In the genomic region with DNA sequence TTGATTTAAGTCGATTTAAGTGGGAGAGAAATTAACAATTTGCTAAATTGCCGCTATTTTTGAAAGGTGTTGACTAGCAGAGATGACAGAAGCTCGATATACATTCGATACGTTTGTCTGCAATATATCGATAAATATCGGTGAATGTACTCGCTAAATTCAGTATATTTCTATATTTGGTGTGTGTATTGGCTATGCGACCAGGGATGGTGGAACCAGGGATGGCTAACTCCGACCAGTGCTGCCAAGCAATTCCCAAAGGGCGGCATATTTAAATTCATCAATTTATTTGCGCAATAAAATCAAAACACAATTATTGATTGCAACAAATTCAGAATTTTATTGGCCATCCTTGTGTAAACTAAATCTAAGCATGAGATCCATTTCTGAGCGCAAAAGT, we compare ENCODE assay signal across 1 fruit fly cellular context.
TF ChIP-seq lines count a peak whose summit lies in the region.

A gene (minus strand): TSS at position 78 of the 400 bp plus-strand sequence.

TF ChIP-seq in whole organism, embryonic, 481 proteins besides CTCF, POLR2A, EP300 and RAD21 (continued from another document and continues in another):
- no peak for TF ChIP-seq B-H1 (GFP tag; IDR thresholded peaks at IDR 0.05; lab: Robert Waterston, UW)
- TF ChIP-seq fu2 (GFP tag; optimal IDR thresholded peaks at IDR 0.05; lab: Kevin White, UChicago) = no peak
- TF ChIP-seq ash1 (GFP tag; optimal IDR thresholded peaks at IDR 0.05; lab: Kevin White, UChicago) = no peak
- TF ChIP-seq abd-A (tag; optimal IDR thresholded peaks at IDR 0.05; lab: Kevin White, UChicago) = no peak
- TF ChIP-seq ftz-f1 (GFP tag; optimal IDR thresholded peaks at IDR 0.05; lab: Kevin White, UChicago) = no peak
- peak; percentile 33 for TF ChIP-seq CrebB (tag; optimal IDR thresholded peaks at IDR 0.05; lab: Kevin White, UChicago)
- no peak for TF ChIP-seq Dad (GFP tag; optimal IDR thresholded peaks at IDR 0.05; lab: Kevin White, UChicago)
- no peak for TF ChIP-seq dysf (GFP tag; IDR thresholded peaks at IDR 0.05; lab: Robert Waterston, UW)
- TF ChIP-seq CG10366 (GFP tag; IDR thresholded peaks at IDR 0.05; lab: Robert Waterston, UW) = no peak
- TF ChIP-seq CG5180 (GFP tag; optimal IDR thresholded peaks at IDR 0.05; lab: Kevin White, UChicago) = no peak
- peak; percentile 11 for TF ChIP-seq lilli (GFP tag; optimal IDR thresholded peaks at IDR 0.05; lab: Kevin White, UChicago)
- no peak for TF ChIP-seq crc (GFP tag; optimal IDR thresholded peaks at IDR 0.05; lab: Kevin White, UChicago)
- TF ChIP-seq lola (GFP tag; optimal IDR thresholded peaks at IDR 0.05; lab: Kevin White, UChicago) = peak in 1 of 3 experiments; percentile 10
- peak; percentile 9 for TF ChIP-seq CG7987 (GFP tag; optimal IDR thresholded peaks at IDR 0.05; lab: Kevin White, UChicago)
- no peak for TF ChIP-seq gcm (GFP tag; optimal IDR thresholded peaks at IDR 0.05; lab: Kevin White, UChicago)
- TF ChIP-seq Myb (GFP tag; optimal IDR thresholded peaks at IDR 0.05; lab: Kevin White, UChicago) = peak; percentile 82
- TF ChIP-seq cato (GFP tag; optimal IDR thresholded peaks at IDR 0.05; lab: Kevin White, UChicago; ENCODE audit: borderline replicate concordance) = no peak
- TF ChIP-seq ac (GFP tag; optimal IDR thresholded peaks at IDR 0.05; lab: Kevin White, UChicago) = no peak
- no peak for TF ChIP-seq ase (GFP tag; IDR thresholded peaks at IDR 0.05; lab: Robert Waterston, UW)
- no peak for TF ChIP-seq CG8290 (GFP tag; optimal IDR thresholded peaks at IDR 0.05; lab: Kevin White, UChicago)
- TF ChIP-seq CG8290 (tag; optimal IDR thresholded peaks at IDR 0.05; lab: Kevin White, UChicago) = peak in 1 of 2 experiments; percentile 92
- no peak for TF ChIP-seq CG17385 (GFP tag; optimal IDR thresholded peaks at IDR 0.05; lab: Kevin White, UChicago)
- peak; percentile 88 for TF ChIP-seq gfzf (GFP tag; optimal IDR thresholded peaks at IDR 0.05; lab: Kevin White, UChicago)
- TF ChIP-seq Sin3A (optimal IDR thresholded peaks at IDR 0.05; lab: Kevin White, UChicago) = peak; percentile 65
- TF ChIP-seq mam (GFP tag; optimal IDR thresholded peaks at IDR 0.05; lab: Kevin White, UChicago) = peak; percentile 19
- TF ChIP-seq CG13296 (GFP tag; optimal IDR thresholded peaks at IDR 0.05; lab: Kevin White, UChicago) = no peak
- TF ChIP-seq bigmax (GFP tag; optimal IDR thresholded peaks at IDR 0.05; lab: Kevin White, UChicago) = no peak
- TF ChIP-seq al (GFP tag; IDR thresholded peaks at IDR 0.05; lab: Robert Waterston, UW) = no peak
- peak; percentile 64 for TF ChIP-seq ERR (GFP tag; optimal IDR thresholded peaks at IDR 0.05; lab: Kevin White, UChicago)
- TF ChIP-seq CG8359 (GFP tag; optimal IDR thresholded peaks at IDR 0.05; lab: Kevin White, UChicago; ENCODE audit: borderline replicate concordance) = no peak
- no peak for TF ChIP-seq Hr51 (GFP tag; optimal IDR thresholded peaks at IDR 0.05; lab: Kevin White, UChicago)
- no peak for TF ChIP-seq Sry-β (GFP tag; optimal IDR thresholded peaks at IDR 0.05; lab: Kevin White, UChicago)
- peak in 1 of 3 experiments; percentile 67 for TF ChIP-seq Stat92E (GFP tag; optimal IDR thresholded peaks at IDR 0.05; lab: Kevin White, UChicago)
- TF ChIP-seq Jarid2 (GFP tag; optimal IDR thresholded peaks at IDR 0.05; lab: Kevin White, UChicago) = no peak
- no peak for TF ChIP-seq gro (GFP tag; optimal IDR thresholded peaks at IDR 0.05; lab: Kevin White, UChicago)
- TF ChIP-seq Adf1 (GFP tag; IDR thresholded peaks at IDR 0.05; lab: Robert Waterston, UW) = no peak
- 0 out of 2 replicates have a peak, but pooled peaks have one; percentile 18 for TF ChIP-seq cas (GFP tag; IDR thresholded peaks at IDR 0.05; lab: Robert Waterston, UW)
- TF ChIP-seq CG5245 (GFP tag; optimal IDR thresholded peaks at IDR 0.05; lab: Kevin White, UChicago) = no peak
- TF ChIP-seq CG43689 (GFP tag; IDR thresholded peaks at IDR 0.05; lab: Robert Waterston, UW) = no peak
- peak; percentile 60 for TF ChIP-seq CG17186 (GFP tag; optimal IDR thresholded peaks at IDR 0.05; lab: Kevin White, UChicago)
- TF ChIP-seq CG15269 (tag; optimal IDR thresholded peaks at IDR 0.05; lab: Kevin White, UChicago) = no peak
- TF ChIP-seq CG9817 (tag; optimal IDR thresholded peaks at IDR 0.05; lab: Kevin White, UChicago) = no peak
- TF ChIP-seq CG17829 (tag; optimal IDR thresholded peaks at IDR 0.05; lab: Kevin White, UChicago) = peak; percentile 25
- no peak for TF ChIP-seq Ada2b (GFP tag; IDR thresholded peaks at IDR 0.05; lab: Robert Waterston, UW)
- no peak for TF ChIP-seq wek (GFP tag; optimal IDR thresholded peaks at IDR 0.05; lab: Kevin White, UChicago)
- TF ChIP-seq Atf3 (GFP tag; optimal IDR thresholded peaks at IDR 0.05; lab: Kevin White, UChicago) = no peak
- no peak for TF ChIP-seq CG34376 (GFP tag; optimal IDR thresholded peaks at IDR 0.05; lab: Kevin White, UChicago)
- no peak for TF ChIP-seq gcm2 (GFP tag; optimal IDR thresholded peaks at IDR 0.05; lab: Kevin White, UChicago)
- TF ChIP-seq Doc3 (GFP tag; IDR thresholded peaks at IDR 0.05; lab: Robert Waterston, UW; ENCODE audit: partially characterized antibody) = no peak; the same call in 1 of the 3 replicates
- TF ChIP-seq grn (GFP tag; optimal IDR thresholded peaks at IDR 0.05; lab: Kevin White, UChicago) = no peak
- TF ChIP-seq her (GFP tag; optimal IDR thresholded peaks at IDR 0.05; lab: Kevin White, UChicago) = no peak
- TF ChIP-seq zf30C (GFP tag; optimal IDR thresholded peaks at IDR 0.05; lab: Kevin White, UChicago) = no peak
- no peak for TF ChIP-seq Fer1 (GFP tag; optimal IDR thresholded peaks at IDR 0.05; lab: Kevin White, UChicago)
- TF ChIP-seq NK7.1 (GFP tag; optimal IDR thresholded peaks at IDR 0.05; lab: Kevin White, UChicago) = no peak
- peak; percentile 25 for TF ChIP-seq sug (tag; optimal IDR thresholded peaks at IDR 0.05; lab: Kevin White, UChicago)
- no peak; the same call in 1 of the 2 replicates for TF ChIP-seq CG32532 (GFP tag; IDR thresholded peaks at IDR 0.05; lab: Robert Waterston, UW)
- no peak for TF ChIP-seq Hr39 (optimal IDR thresholded peaks at IDR 0.05; lab: Kevin White, UChicago)
- peak; percentile 81 for TF ChIP-seq HmgD (GFP tag; optimal IDR thresholded peaks at IDR 0.05; lab: Kevin White, UChicago)
- no peak for TF ChIP-seq Deaf1 (tag; optimal IDR thresholded peaks at IDR 0.05; lab: Kevin White, UChicago)
- TF ChIP-seq Abd-B (GFP tag; optimal IDR thresholded peaks at IDR 0.05; lab: Kevin White, UChicago) = peak; percentile 6
- TF ChIP-seq gem (tag; optimal IDR thresholded peaks at IDR 0.05; lab: Kevin White, UChicago) = no peak
- peak; percentile 85 for TF ChIP-seq CG15479 (GFP tag; optimal IDR thresholded peaks at IDR 0.05; lab: Kevin White, UChicago)
- peak; percentile 75 for TF ChIP-seq Ets97D (GFP tag; optimal IDR thresholded peaks at IDR 0.05; lab: Kevin White, UChicago)
- TF ChIP-seq CG11398 (GFP tag; optimal IDR thresholded peaks at IDR 0.05; lab: Kevin White, UChicago) = no peak
- TF ChIP-seq MBD-R2 (GFP tag; IDR thresholded peaks at IDR 0.05; lab: Robert Waterston, UW) = peak; percentile 65
- TF ChIP-seq CG9876 (GFP tag; optimal IDR thresholded peaks at IDR 0.05; lab: Kevin White, UChicago) = peak; percentile 15
- peak; percentile 59 for TF ChIP-seq CG15514 (GFP tag; optimal IDR thresholded peaks at IDR 0.05; lab: Kevin White, UChicago)
- TF ChIP-seq dimm (GFP tag; IDR thresholded peaks at IDR 0.05; lab: Robert Waterston, UW) = no peak
- peak; percentile 52; the same call in 1 of the 3 replicates for TF ChIP-seq vnd (GFP tag; IDR thresholded peaks at IDR 0.05; lab: Robert Waterston, UW; ENCODE audit: partially characterized antibody)
- TF ChIP-seq CG32772 (GFP tag; IDR thresholded peaks at IDR 0.05; lab: Robert Waterston, UW) = no peak
- no peak for TF ChIP-seq CG1529 (GFP tag; optimal IDR thresholded peaks at IDR 0.05; lab: Kevin White, UChicago)
- peak; percentile 41; the same call in 1 of the 2 replicates for TF ChIP-seq Rfx (GFP tag; IDR thresholded peaks at IDR 0.05; lab: Robert Waterston, UW)
- peak; percentile 66 for TF ChIP-seq CG33213 (GFP tag; optimal IDR thresholded peaks at IDR 0.05; lab: Kevin White, UChicago)
- TF ChIP-seq Lim3 (GFP tag; IDR thresholded peaks at IDR 0.05; lab: Robert Waterston, UW) = no peak
- TF ChIP-seq oc (tag; optimal IDR thresholded peaks at IDR 0.05; lab: Kevin White, UChicago) = no peak
- TF ChIP-seq Fer3 (tag; optimal IDR thresholded peaks at IDR 0.05; lab: Kevin White, UChicago) = no peak
- TF ChIP-seq az2 (GFP tag; optimal IDR thresholded peaks at IDR 0.05; lab: Kevin White, UChicago) = no peak
- TF ChIP-seq CG10462 (GFP tag; optimal IDR thresholded peaks at IDR 0.05; lab: Kevin White, UChicago) = peak; percentile 17
- no peak for TF ChIP-seq CG15073 (GFP tag; optimal IDR thresholded peaks at IDR 0.05; lab: Kevin White, UChicago)
- no peak for TF ChIP-seq so (GFP tag; IDR thresholded peaks at IDR 0.05; lab: Robert Waterston, UW)
- TF ChIP-seq hb (GFP tag; IDR thresholded peaks at IDR 0.05; lab: Robert Waterston, UW; ENCODE audit: partially characterized antibody) = peak; percentile 61; the same call in 2 of the 3 replicates
- peak; percentile 5 for TF ChIP-seq CHES-1-like (GFP tag; optimal IDR thresholded peaks at IDR 0.05; lab: Kevin White, UChicago)
- peak; percentile 96 for TF ChIP-seq Dref (GFP tag; IDR thresholded peaks at IDR 0.05; lab: Robert Waterston, UW)
- TF ChIP-seq Poxn (GFP tag; IDR thresholded peaks at IDR 0.05; lab: Robert Waterston, UW) = no peak
- no peak for TF ChIP-seq CG5953 (GFP tag; IDR thresholded peaks at IDR 0.05; lab: Robert Waterston, UW)
- no peak for TF ChIP-seq CG10565 (GFP tag; optimal IDR thresholded peaks at IDR 0.05; lab: Kevin White, UChicago)
- TF ChIP-seq ro (GFP tag; IDR thresholded peaks at IDR 0.05; lab: Robert Waterston, UW) = no peak
- TF ChIP-seq lmd (GFP tag; IDR thresholded peaks at IDR 0.05; lab: Robert Waterston, UW) = no peak
- TF ChIP-seq tin (GFP tag; optimal IDR thresholded peaks at IDR 0.05; lab: Kevin White, UChicago) = no peak
- peak; percentile 39 for TF ChIP-seq Dek (tag; optimal IDR thresholded peaks at IDR 0.05; lab: Kevin White, UChicago)
- peak; percentile 74 for TF ChIP-seq unc-4 (GFP tag; IDR thresholded peaks at IDR 0.05; lab: Robert Waterston, UW; ENCODE audit: partially characterized antibody)
- TF ChIP-seq CkIIα-i1 (GFP tag; IDR thresholded peaks at IDR 0.05; lab: Robert Waterston, UW) = no peak
- TF ChIP-seq CG13287 (GFP tag; IDR thresholded peaks at IDR 0.05; lab: Robert Waterston, UW; ENCODE audit: partially characterized antibody) = peak; percentile 81
- no peak for TF ChIP-seq H15 (GFP tag; IDR thresholded peaks at IDR 0.05; lab: Robert Waterston, UW)
- no peak for TF ChIP-seq Neu2 (GFP tag; optimal IDR thresholded peaks at IDR 0.05; lab: Kevin White, UChicago; ENCODE audit: borderline replicate concordance)
- no peak for TF ChIP-seq ara (GFP tag; IDR thresholded peaks at IDR 0.05; lab: Robert Waterston, UW)
- TF ChIP-seq pfk (GFP tag; optimal IDR thresholded peaks at IDR 0.05; lab: Kevin White, UChicago) = no peak
- TF ChIP-seq Med (GFP tag; lab: Kevin White, UChicago) = peak; percentile 86
- no peak for TF ChIP-seq CG16779 (GFP tag; IDR thresholded peaks at IDR 0.05; lab: Robert Waterston, UW)
- TF ChIP-seq CG1024 (GFP tag; IDR thresholded peaks at IDR 0.05; lab: Robert Waterston, UW) = no peak
- TF ChIP-seq inv (GFP tag; IDR thresholded peaks at IDR 0.05; lab: Robert Waterston, UW; ENCODE audit: partially characterized antibody) = peak; percentile 44; the same call in 1 of the 2 replicates
- TF ChIP-seq CG9932 (GFP tag; IDR thresholded peaks at IDR 0.05; lab: Robert Waterston, UW) = no peak
- peak; percentile 34 for TF ChIP-seq jumu (GFP tag; optimal IDR thresholded peaks at IDR 0.05; lab: Kevin White, UChicago)
- no peak for TF ChIP-seq CG15011 (GFP tag; optimal IDR thresholded peaks at IDR 0.05; lab: Kevin White, UChicago)
- no peak for TF ChIP-seq slou (GFP tag; optimal IDR thresholded peaks at IDR 0.05; lab: Kevin White, UChicago)
- TF ChIP-seq CG6654 (GFP tag; optimal IDR thresholded peaks at IDR 0.05; lab: Kevin White, UChicago) = no peak
- TF ChIP-seq E2f2 (GFP tag; IDR thresholded peaks at IDR 0.05; lab: Robert Waterston, UW) = peak; percentile 100
- no peak for TF ChIP-seq kah (GFP tag; optimal IDR thresholded peaks at IDR 0.05; lab: Kevin White, UChicago)
- TF ChIP-seq CG9437 (GFP tag; optimal IDR thresholded peaks at IDR 0.05; lab: Kevin White, UChicago) = no peak
- no peak for TF ChIP-seq C15 (GFP tag; IDR thresholded peaks at IDR 0.05; lab: Robert Waterston, UW)
- TF ChIP-seq pzg (GFP tag; optimal IDR thresholded peaks at IDR 0.05; lab: Kevin White, UChicago) = peak; percentile 98
- TF ChIP-seq pnt (GFP tag; optimal IDR thresholded peaks at IDR 0.05; lab: Kevin White, UChicago) = no peak
- no peak for TF ChIP-seq CG2199 (GFP tag; IDR thresholded peaks at IDR 0.05; lab: Robert Waterston, UW)
- no peak for TF ChIP-seq CG31441 (GFP tag; IDR thresholded peaks at IDR 0.05; lab: Robert Waterston, UW)
- TF ChIP-seq CG13424 (tag; optimal IDR thresholded peaks at IDR 0.05; lab: Kevin White, UChicago) = peak; percentile 35
- TF ChIP-seq salm (tag; optimal IDR thresholded peaks at IDR 0.05; lab: Kevin White, UChicago) = no peak
- TF ChIP-seq tna (GFP tag; IDR thresholded peaks at IDR 0.05; lab: Robert Waterston, UW; ENCODE audit: partially characterized antibody) = peak; percentile 53; the same call in 1 of the 2 replicates
- peak; percentile 38; the same call in 1 of the 3 replicates for TF ChIP-seq row (GFP tag; IDR thresholded peaks at IDR 0.05; lab: Robert Waterston, UW)
- no peak for TF ChIP-seq CG6813 (GFP tag; optimal IDR thresholded peaks at IDR 0.05; lab: Kevin White, UChicago)
- no peak for TF ChIP-seq CG18599 (GFP tag; optimal IDR thresholded peaks at IDR 0.05; lab: Kevin White, UChicago)
- peak; percentile 5 for TF ChIP-seq maf-S (GFP tag; optimal IDR thresholded peaks at IDR 0.05; lab: Kevin White, UChicago)
- TF ChIP-seq CG15601 (tag; optimal IDR thresholded peaks at IDR 0.05; lab: Kevin White, UChicago) = peak; percentile 54
- TF ChIP-seq vfl (GFP tag; optimal IDR thresholded peaks at IDR 0.05; lab: Kevin White, UChicago) = no peak
- no peak for TF ChIP-seq CG4404 (GFP tag; IDR thresholded peaks at IDR 0.05; lab: Robert Waterston, UW)
- no peak for TF ChIP-seq CG8944 (GFP tag; optimal IDR thresholded peaks at IDR 0.05; lab: Kevin White, UChicago)
- TF ChIP-seq br (optimal IDR thresholded peaks at IDR 0.05; lab: Kevin White, UChicago) = no peak
- peak; percentile 15 for TF ChIP-seq CG12299 (tag; optimal IDR thresholded peaks at IDR 0.05; lab: Kevin White, UChicago)
- no peak for TF ChIP-seq CG18476 (GFP tag; optimal IDR thresholded peaks at IDR 0.05; lab: Kevin White, UChicago)
- peak; percentile 54 for TF ChIP-seq Hsf (GFP tag; optimal IDR thresholded peaks at IDR 0.05; lab: Kevin White, UChicago)
- TF ChIP-seq tgo (GFP tag; IDR thresholded peaks at IDR 0.05; lab: Robert Waterston, UW) = no peak
